Worm (Caenorhabditis elegans) whole organism, early embryonic: Measurements from ENCODE around the gene mdf-2.
A peak's percentile ranks its signal among the peaks of the same experiment; 100 is the strongest.

Experiments
- aly-1 ChIP-seq: sonication (generic microtip); optimal IDR thresholded peaks from 2 replicates; lab custom pipeline; 2016; ENCODE audit warnings: missing genetic modification characterization, missing compliant biosample characterization
- flt-1 ChIP-seq: fragments of 200-800 bp; sonication (Bioruptor generic); IDR thresholded peaks from 2 replicates; pipeline ENCODE4 v1.3.6; 2022; ENCODE audit warnings: missing genetic modification characterization, missing compliant biosample characterization
- hnd-1 ChIP-seq: sonication (generic microtip); optimal IDR thresholded peaks from 2 replicates; lab custom pipeline; 2016; ENCODE audit warnings: missing genetic modification characterization, missing compliant biosample characterization
- tbx-37 ChIP-seq: fragments of 200-800 bp; sonication (Bioruptor generic); conservative IDR thresholded peaks from 2 replicates; pipeline ENCODE4 v1.3.6; 2022; ENCODE audit warnings: missing genetic modification reagents, missing genetic modification characterization, missing compliant biosample characterization

DNA sequence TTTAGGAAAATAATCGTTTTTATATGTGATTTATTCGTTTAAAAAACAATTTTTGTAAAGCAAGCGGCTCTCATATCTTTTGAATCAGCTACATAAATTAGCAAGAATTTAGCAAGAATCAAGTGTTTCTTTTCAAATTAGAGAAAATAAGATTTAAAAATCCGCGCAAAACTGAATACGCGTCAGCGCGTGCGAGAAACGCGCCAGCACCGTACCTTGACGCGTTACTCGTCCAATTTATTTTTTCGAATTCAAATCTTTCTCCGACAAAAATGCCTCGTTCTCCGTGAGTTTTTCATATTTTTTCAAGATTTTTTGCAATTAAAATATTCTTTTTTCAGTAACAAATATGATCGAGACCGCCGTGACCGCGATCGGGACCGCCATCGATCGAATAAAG, 35.4 kb upstream of the mdf-2 start, which contains the start of gene Y94H6A.3:
- TF ChIP-seq tbx-37 (GFP tag; lab: Robert Waterston, UW): no peak
- no peak for TF ChIP-seq aly-1 (tag; lab: Kevin White, UChicago)
- no peak for TF ChIP-seq hnd-1 (tag; lab: Kevin White, UChicago)
- TF ChIP-seq flt-1 (GFP tag; lab: Robert Waterston, UW): peak; percentile 51; the same call in 1 of the 2 replicates
